Worm (Caenorhabditis elegans): ENCODE results near the gene flp-10.

The flp-10 gene

DNA sequence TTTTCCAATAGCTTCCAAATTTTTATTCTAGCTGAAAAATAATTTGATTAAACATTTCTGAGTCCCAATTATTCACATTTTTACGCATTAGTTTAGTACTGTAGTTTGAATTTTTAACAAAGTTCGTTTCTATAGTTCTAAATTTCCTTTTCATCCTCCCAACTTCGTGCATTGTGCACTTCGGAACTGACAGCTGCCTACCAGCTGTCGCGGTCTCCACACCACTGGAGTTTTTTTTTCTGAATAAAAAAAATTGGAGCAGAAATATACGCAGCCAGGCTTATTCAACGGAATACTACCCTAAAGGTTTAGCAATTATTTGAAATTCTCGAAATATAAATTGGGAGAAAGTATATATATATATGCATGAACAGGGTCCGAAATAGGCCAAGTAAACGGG is 19.5 kb upstream of the flp-10 start:
- TF ChIP-seq nhr-67 (tag; optimal IDR thresholded peaks at IDR 0.05): no peak
- TF ChIP-seq nhr-76 (tag; optimal IDR thresholded peaks at IDR 0.05): no peak
- no peak for TF ChIP-seq fos-1 (tag; optimal IDR thresholded peaks at IDR 0.05)
- TF ChIP-seq nhr-28 (tag; optimal IDR thresholded peaks at IDR 0.05): no peak
- TF ChIP-seq lin-15B (tag; optimal IDR thresholded peaks at IDR 0.05): no peak
- no peak for TF ChIP-seq snpc-4 (tag; optimal IDR thresholded peaks at IDR 0.05)
- no peak for TF ChIP-seq ceh-82 (tag; optimal IDR thresholded peaks at IDR 0.05)

DNA sequence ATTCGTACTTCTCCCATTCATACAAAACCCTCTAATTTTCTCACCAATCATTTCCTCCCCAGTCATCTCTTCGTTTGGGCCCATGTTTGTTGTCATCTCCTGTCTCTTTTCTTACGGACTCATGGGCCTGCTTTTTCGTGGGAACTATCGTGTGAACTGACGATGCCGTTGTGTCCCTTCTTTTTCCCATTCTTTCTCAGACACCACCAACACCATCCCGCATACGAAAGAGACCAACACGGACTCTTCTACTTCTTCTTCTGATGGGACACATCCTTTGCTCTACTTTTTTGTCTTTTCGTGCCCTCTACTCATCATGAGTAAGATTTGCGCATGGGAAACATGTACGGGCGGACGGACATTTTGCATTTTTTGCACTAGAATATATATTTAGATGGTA is 18.4 kb upstream of the flp-10 start:
- no peak for TF ChIP-seq elt-2 (tag; optimal IDR thresholded peaks at IDR 0.05)
- no peak for TF ChIP-seq eor-1 (tag; optimal IDR thresholded peaks at IDR 0.05)
- no peak for TF ChIP-seq nhr-11 (tag; optimal IDR thresholded peaks at IDR 0.05)
- no peak for TF ChIP-seq lin-39 (tag; optimal IDR thresholded peaks at IDR 0.05)
- no peak for TF ChIP-seq lsy-12 (tag; optimal IDR thresholded peaks at IDR 0.05)
- TF ChIP-seq unc-39 (tag; optimal IDR thresholded peaks at IDR 0.05): no peak

DNA sequence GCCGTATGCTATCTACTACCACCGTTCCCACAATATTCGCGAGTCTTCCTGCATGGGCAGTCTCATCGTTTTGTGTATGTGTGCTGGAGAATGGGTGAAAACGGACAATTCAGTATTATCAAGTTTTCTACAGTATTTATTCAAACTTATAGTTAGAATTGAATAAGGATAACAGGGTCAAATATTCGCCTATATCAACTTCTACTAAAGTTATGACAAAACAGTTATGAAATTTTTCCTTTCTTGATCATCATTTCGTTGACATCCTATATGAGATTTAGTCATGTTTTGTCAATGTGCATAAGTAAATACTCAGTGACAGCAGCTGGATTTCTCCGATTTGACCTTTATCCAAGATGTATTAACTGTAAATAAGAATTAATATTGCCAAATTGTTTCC is 17.4 kb upstream of the flp-10 start:
- TF ChIP-seq nhr-67 (tag; optimal IDR thresholded peaks at IDR 0.05) (no peak), jun-1 (tag; optimal IDR thresholded peaks at IDR 0.05) (no peak), nhr-23 (tag; optimal IDR thresholded peaks at IDR 0.05) (no peak)

DNA sequence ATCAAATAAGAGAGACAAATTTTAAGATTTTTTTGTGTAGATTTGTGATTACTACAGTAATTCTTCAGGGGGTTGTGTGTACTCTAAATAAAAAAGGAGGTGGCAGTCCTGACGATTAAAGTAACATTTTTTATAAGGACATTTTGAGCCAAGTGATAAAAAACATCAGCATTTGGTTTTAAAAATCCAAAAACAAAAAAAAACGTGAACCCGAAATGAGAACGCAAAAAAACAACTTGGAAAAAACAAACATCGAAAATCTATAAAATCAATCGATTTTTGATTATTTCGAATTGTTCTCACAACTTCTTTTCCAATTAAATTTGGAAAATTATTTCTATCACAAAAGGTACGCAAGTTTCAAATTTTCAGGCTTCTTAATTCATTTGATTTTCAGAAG is 1.7 kb downstream of the flp-10 start, which contains the start of gene T06C10.3:
T06C10.3 (plus strand) TSS at position 301 of the 400 bp plus-strand sequence.
- TF ChIP-seq ZK546.5 (tag; optimal IDR thresholded peaks at IDR 0.05) (no peak), nhr-25 (tag; optimal IDR thresholded peaks at IDR 0.05) (no peak)

DNA sequence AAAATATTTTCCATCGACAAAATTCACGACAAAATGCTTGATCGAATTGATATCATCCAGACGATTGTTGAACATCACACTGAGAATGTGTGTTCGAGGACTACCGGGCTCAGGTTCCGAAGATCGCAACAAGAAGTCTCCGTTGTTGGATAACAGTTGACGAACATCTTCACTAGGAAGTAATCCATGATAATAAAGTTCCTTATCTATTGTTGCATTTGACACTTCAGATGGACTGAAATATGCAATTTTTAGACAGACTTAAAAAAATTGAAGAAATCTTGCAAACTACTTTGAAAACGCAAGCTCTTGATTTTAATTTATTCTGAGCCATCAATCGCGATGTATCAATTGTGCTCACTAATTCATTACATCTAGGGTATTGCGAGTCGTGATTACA is 8.5 kb downstream of the flp-10 start:
- no peak for TF ChIP-seq skn-1 (tag; optimal IDR thresholded peaks at IDR 0.05)
- no peak for TF ChIP-seq mdl-1 (tag; optimal IDR thresholded peaks at IDR 0.05)
- no peak for TF ChIP-seq ztf-4 (tag; optimal IDR thresholded peaks at IDR 0.05)

DNA sequence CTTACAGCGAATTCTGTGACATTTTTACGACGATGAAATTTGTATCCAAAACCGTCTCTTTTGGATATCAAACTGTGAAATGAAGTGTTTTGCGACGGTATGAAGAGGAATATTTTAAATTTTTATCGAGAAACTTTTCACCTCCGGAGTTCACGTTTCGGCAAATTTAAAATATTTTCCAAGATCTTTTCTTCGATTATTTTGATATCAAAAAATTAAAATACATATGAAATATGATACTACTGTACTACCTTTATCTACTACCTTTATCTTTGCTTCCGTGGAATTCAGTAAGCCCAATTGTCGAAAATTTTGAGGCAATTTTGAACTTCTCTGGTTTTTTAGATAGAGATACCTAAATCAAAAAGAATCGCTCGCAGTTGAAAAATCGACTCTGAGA is 9.1 kb downstream of the flp-10 start, which contains the start of gene kin-26:
kin-26 (minus strand) TSS at position 101 of the 400 bp plus-strand sequence.
- TF ChIP-seq nhr-11 (tag; optimal IDR thresholded peaks at IDR 0.05) (no peak), nhr-25 (tag; optimal IDR thresholded peaks at IDR 0.05) (no peak), nhr-28 (tag; optimal IDR thresholded peaks at IDR 0.05) (no peak), ztf-11 (tag; optimal IDR thresholded peaks at IDR 0.05) (no peak), hmg-11 (tag; optimal IDR thresholded peaks at IDR 0.05) (no peak), nhr-76 (tag; optimal IDR thresholded peaks at IDR 0.05) (no peak), egl-5 (tag; optimal IDR thresholded peaks at IDR 0.05) (no peak), nhr-23 (tag; optimal IDR thresholded peaks at IDR 0.05) (no peak), fos-1 (tag; optimal IDR thresholded peaks at IDR 0.05) (no peak), nhr-77 (tag; optimal IDR thresholded peaks at IDR 0.05) (no peak), ceh-82 (tag; optimal IDR thresholded peaks at IDR 0.05) (no peak)

DNA sequence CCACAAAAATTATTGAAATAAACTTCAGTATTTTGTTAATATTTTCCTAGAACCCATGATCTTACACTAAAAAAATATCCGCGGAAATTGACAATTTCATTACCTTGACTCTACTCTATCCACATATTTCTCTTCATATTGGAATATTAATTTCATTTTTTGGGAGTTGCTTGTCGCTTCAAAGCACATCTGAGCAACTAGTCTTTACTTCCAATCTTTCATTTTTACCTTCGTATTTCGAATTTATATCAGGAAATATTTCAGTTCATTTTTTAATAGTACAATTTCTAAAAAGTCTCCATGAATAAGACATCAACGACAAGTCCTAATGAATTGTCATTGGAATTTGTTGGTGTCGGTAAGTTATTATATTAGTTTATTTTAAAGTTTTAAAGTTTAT is 10.3 kb downstream of the flp-10 start, which contains the start of gene srt-73:
srt-73 (plus strand) TSS at position 301 of the 400 bp plus-strand sequence.
- no peak for TF ChIP-seq mdl-1 (tag; optimal IDR thresholded peaks at IDR 0.05)
- TF ChIP-seq nfya-1 (tag; optimal IDR thresholded peaks at IDR 0.05; ENCODE audit: insufficient read depth): no peak
- TF ChIP-seq nhr-237 (tag; optimal IDR thresholded peaks at IDR 0.05): no peak
- no peak for TF ChIP-seq egl-5 (tag; optimal IDR thresholded peaks at IDR 0.05)
- TF ChIP-seq ceh-28 (tag; optimal IDR thresholded peaks at IDR 0.05): no peak
- no peak for TF ChIP-seq zag-1 (tag; optimal IDR thresholded peaks at IDR 0.05)
- TF ChIP-seq hmg-11 (tag; optimal IDR thresholded peaks at IDR 0.05): no peak
- TF ChIP-seq pqm-1 (tag; optimal IDR thresholded peaks at IDR 0.05): no peak
- no peak for TF ChIP-seq nhr-28 (tag; optimal IDR thresholded peaks at IDR 0.05)
- TF ChIP-seq unc-39 (tag; optimal IDR thresholded peaks at IDR 0.05): no peak
- TF ChIP-seq elt-3 (tag; optimal IDR thresholded peaks at IDR 0.05): no peak

Data from whole organism, L3 larva.